Worm (Caenorhabditis elegans): Measurements from ENCODE around the gene uda-1.

DNA sequence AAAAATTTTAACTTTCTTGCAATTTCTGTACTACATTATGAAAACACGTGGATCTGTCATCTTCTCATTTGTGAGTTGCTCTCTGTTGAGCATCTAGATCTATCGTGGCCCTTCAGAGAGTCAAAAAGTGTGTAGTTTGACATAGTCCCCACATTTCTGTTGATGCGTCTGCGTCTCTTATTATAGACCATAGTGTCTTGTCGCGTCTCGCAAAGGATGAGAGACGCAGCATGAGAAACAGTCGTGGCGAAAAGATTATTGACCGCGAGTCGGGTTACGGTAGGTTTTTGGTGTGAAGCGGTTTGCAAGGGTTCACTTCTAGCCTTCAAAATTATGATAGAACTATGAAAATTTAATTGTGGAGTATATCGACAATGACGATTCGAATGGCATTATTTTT, 37.7 kb downstream of the uda-1 start:
- TF ChIP-seq Y79H2A.3 (GFP tag; conservative IDR thresholded peaks at IDR 0.05) (no peak), egl-18 (GFP tag; IDR thresholded peaks at IDR 0.05) (no peak), K11D2.4 (GFP tag; IDR thresholded peaks at IDR 0.05) (no peak), snpc-4 (GFP tag; optimal IDR thresholded peaks at IDR 0.05) (no peak), snpc-4 (tag; optimal IDR thresholded peaks at IDR 0.05) (no peak), C17E4.6 (GFP tag; IDR thresholded peaks at IDR 0.05) (no peak), unc-62 (GFP tag; optimal IDR thresholded peaks at IDR 0.05) (peak; percentile 6), dox-1 (GFP tag; IDR thresholded peaks at IDR 0.05) (peak; percentile 36; the same call in 1 of the 2 replicates), mes-4 (tag; optimal IDR thresholded peaks at IDR 0.05) (no peak), ama-1 (optimal IDR thresholded peaks at IDR 0.05) (no peak), ama-1 (GFP tag; optimal IDR thresholded peaks at IDR 0.05) (no peak)
